Worm (Caenorhabditis elegans) whole organism, young adult: ENCODE results near the gene Y39A1A.20.

Source experiments
- B0019.2 ChIP-seq: fragments of 200-800 bp; sonication (Bioruptor generic); conservative IDR thresholded peaks from 2 replicates; pipeline ENCODE4 v1.3.6; 2022; ENCODE audit warnings: missing genetic modification reagents, missing genetic modification characterization, missing compliant biosample characterization
- B0035.1 ChIP-seq: sonication (generic microtip); optimal IDR thresholded peaks from 2 replicates; lab custom pipeline; 2016; ENCODE audit warnings: missing genetic modification characterization, mild to moderate bottlenecking, missing compliant biosample characterization, missing genotype, missing genetic modification reagents
- C17E4.6 ChIP-seq: fragments of 200-800 bp; sonication (Bioruptor generic); IDR thresholded peaks from 2 replicates; pipeline ENCODE4 v1.3.6; 2022; ENCODE audit warnings: missing genetic modification reagents, missing genetic modification characterization, missing compliant biosample characterization
- D2030.7 ChIP-seq: fragments of 200-800 bp; sonication (Bioruptor generic); IDR thresholded peaks from 2 replicates; pipeline ENCODE4 v1.3.6; 2022; ENCODE audit warnings: missing genetic modification reagents, missing genetic modification characterization, missing compliant biosample characterization
- F10E7.11 ChIP-seq: sonication (generic microtip); optimal IDR thresholded peaks from 2 replicates; lab custom pipeline; 2017; ENCODE audit warnings: mild to moderate bottlenecking, missing genetic modification characterization, moderate library complexity, missing compliant biosample characterization
- F39B2.1 ChIP-seq: fragments of 200-800 bp; sonication (Bioruptor generic); IDR thresholded peaks from 2 replicates; pipeline ENCODE4 v1.3.6; 2022; ENCODE audit warnings: missing genetic modification reagents, missing genetic modification characterization, missing compliant biosample characterization
- F49E8.2 ChIP-seq: sonication (generic microtip); optimal IDR thresholded peaks from 3 replicates; lab custom pipeline; 2017; ENCODE audit warnings: missing genetic modification characterization, mild to moderate bottlenecking, missing compliant biosample characterization, antibody characterized with exemption, moderate library complexity; ENCODE audit not compliant: insufficient read depth
- F52B5.7 ChIP-seq: sonication (generic microtip); optimal IDR thresholded peaks from 2 replicates; lab custom pipeline; 2016; ENCODE audit warnings: mild to moderate bottlenecking, missing genetic modification characterization, missing compliant biosample characterization
- K11D2.4 ChIP-seq: fragments of 200-800 bp; sonication (Bioruptor generic); IDR thresholded peaks from 2 replicates; pipeline ENCODE4 v1.3.6; 2022; ENCODE audit warnings: missing genetic modification reagents, missing genetic modification characterization, missing compliant biosample characterization
- T07F8.4 ChIP-seq: sonication (generic microtip); optimal IDR thresholded peaks from 2 replicates; lab custom pipeline; 2016; ENCODE audit warnings: mild to moderate bottlenecking, missing genetic modification characterization, moderate library complexity, missing compliant biosample characterization
- Y53F4B.3 ChIP-seq: fragments of 200-800 bp; sonication (Bioruptor generic); IDR thresholded peaks from 2 replicates; pipeline ENCODE4 v1.3.6; 2022; ENCODE audit warnings: missing genetic modification reagents, missing genetic modification characterization, missing compliant biosample characterization
- Y95B8A.8 ChIP-seq: fragments of 200-800 bp; sonication (Bioruptor generic); IDR thresholded peaks from 2 replicates; pipeline ENCODE4 v1.3.6; 2022; ENCODE audit warnings: missing genetic modification reagents, missing genetic modification characterization, missing compliant biosample characterization
- ama-1 ChIP-seq, 3 experiments: fragments of 150-350 bp in 1 of 3; sonication (generic microtip) in 2 of 3; optimal IDR thresholded peaks; 2 replicates each; lab custom pipeline; 2014 to 2018; ENCODE audit warnings: missing biosample characterization in 2 of 3, missing genetic modification characterization in 2 of 3, missing genetic modification reagents in 2 of 3
- aptf-2 ChIP-seq: fragments of 200-800 bp; sonication (Bioruptor generic); conservative IDR thresholded peaks from 2 replicates; pipeline ENCODE4 v1.3.6; 2022; ENCODE audit warnings: missing genetic modification reagents, missing genetic modification characterization, missing compliant biosample characterization
- attf-6 ChIP-seq: fragments of 200-800 bp; sonication (Bioruptor generic); IDR thresholded peaks from 2 replicates; pipeline ENCODE4 v1.3.6; 2022; ENCODE audit warnings: missing genetic modification reagents, missing genetic modification characterization, missing compliant biosample characterization
- bed-2 ChIP-seq: fragments of 200-800 bp; sonication (Bioruptor generic); IDR thresholded peaks from 2 replicates; pipeline ENCODE4 v1.3.6; 2022; ENCODE audit warnings: missing genetic modification reagents, missing genetic modification characterization, missing compliant biosample characterization
- ccch-3 ChIP-seq: fragments of 200-800 bp; sonication (Bioruptor generic); optimal IDR thresholded peaks from 2 replicates; lab custom pipeline; 2018; ENCODE audit warnings: mild to moderate bottlenecking, missing genetic modification characterization, missing compliant biosample characterization
- cebp-2 ChIP-seq: fragments of 200-800 bp; sonication (Bioruptor generic); IDR thresholded peaks from 2 replicates; pipeline ENCODE4 v1.3.6; 2022; ENCODE audit warnings: missing genetic modification characterization, missing compliant biosample characterization
- ceh-100 ChIP-seq: fragments of 200-800 bp; sonication (Bioruptor generic); IDR thresholded peaks from 2 replicates; pipeline ENCODE4 v1.3.6; 2022; ENCODE audit warnings: missing genetic modification reagents, missing genetic modification characterization, missing compliant biosample characterization
- ceh-58 ChIP-seq: fragments of 200-800 bp; sonication (Bioruptor generic); IDR thresholded peaks from 2 replicates; pipeline ENCODE4 v1.3.6; 2022; ENCODE audit warnings: missing genetic modification characterization, missing compliant biosample characterization
- ceh-79 ChIP-seq: sonication (generic microtip); optimal IDR thresholded peaks from 2 replicates; lab custom pipeline; 2017; ENCODE audit warnings: mild to moderate bottlenecking, missing genetic modification characterization, missing compliant biosample characterization
- efl-1 ChIP-seq: fragments of 150-350 bp; optimal IDR thresholded peaks from 2 replicates; lab custom pipeline; 2014; ENCODE audit warnings: missing biosample characterization, missing genetic modification reagents, missing genetic modification characterization
- him-1 ChIP-seq: sonication (generic microtip); optimal IDR thresholded peaks from 2 replicates; lab custom pipeline; 2016; ENCODE audit warnings: missing genotype, missing genetic modification reagents, missing genetic modification characterization, missing compliant biosample characterization
- hsf-1 ChIP-seq: fragments of 200-800 bp; sonication (Bioruptor generic); IDR thresholded peaks from 2 replicates; pipeline ENCODE4 v1.3.6; 2022; ENCODE audit warnings: missing genetic modification reagents, missing genetic modification characterization, missing compliant biosample characterization
- lin-40 ChIP-seq: sonication (generic microtip); optimal IDR thresholded peaks from 2 replicates; lab custom pipeline; 2016; ENCODE audit warnings: missing genetic modification characterization, mild to moderate bottlenecking, missing compliant biosample characterization, missing genotype, missing genetic modification reagents
- lir-1 ChIP-seq: fragments of 200-800 bp; sonication (Bioruptor generic); conservative IDR thresholded peaks from 2 replicates; pipeline ENCODE4 v1.3.6; 2022; ENCODE audit warnings: missing genetic modification reagents, missing genetic modification characterization, missing compliant biosample characterization
- lsl-1 ChIP-seq: fragments of 200-800 bp; sonication (Bioruptor generic); optimal IDR thresholded peaks from 2 replicates; lab custom pipeline; 2018; ENCODE audit warnings: mild to moderate bottlenecking, missing genetic modification characterization, moderate library complexity, missing compliant biosample characterization
- lsy-27 ChIP-seq: sonication (generic microtip); optimal IDR thresholded peaks from 2 replicates; lab custom pipeline; 2017; ENCODE audit warnings: missing genetic modification characterization, mild to moderate bottlenecking, missing compliant biosample characterization, antibody characterized with exemption, missing genotype, borderline replicate concordance; ENCODE audit not compliant: insufficient read depth
- madf-10 ChIP-seq: sonication (generic microtip); optimal IDR thresholded peaks from 2 replicates; lab custom pipeline; 2016; ENCODE audit warnings: mild to moderate bottlenecking, missing genetic modification characterization, missing compliant biosample characterization
- madf-8 ChIP-seq: fragments of 200-800 bp; sonication (Bioruptor generic); conservative IDR thresholded peaks from 2 replicates; pipeline ENCODE4 v1.3.6; 2022; ENCODE audit warnings: missing genetic modification reagents, missing genetic modification characterization, missing compliant biosample characterization
- mcd-1 ChIP-seq: fragments of 200-800 bp; sonication (Bioruptor generic); IDR thresholded peaks from 2 replicates; pipeline ENCODE4 v1.3.6; 2022; ENCODE audit warnings: missing genetic modification reagents, missing genetic modification characterization, missing compliant biosample characterization
- nfya-1 ChIP-seq: sonication (generic microtip); optimal IDR thresholded peaks from 2 replicates; lab custom pipeline; 2017; ENCODE audit warnings: antibody characterized with exemption, missing compliant biosample characterization, missing genetic modification characterization, borderline replicate concordance; ENCODE audit not compliant: insufficient read depth
- nfya-2 ChIP-seq: fragments of 200-800 bp; sonication (Bioruptor generic); IDR thresholded peaks from 2 replicates; pipeline ENCODE4 v1.3.6; 2022; ENCODE audit warnings: missing genetic modification reagents, missing genetic modification characterization, missing compliant biosample characterization
- nhr-27 ChIP-seq: fragments of 200-800 bp; sonication (Bioruptor generic); optimal IDR thresholded peaks from 2 replicates; lab custom pipeline; 2018; ENCODE audit warnings: mild to moderate bottlenecking, missing genetic modification characterization, moderate library complexity, missing compliant biosample characterization
- pha-4 ChIP-seq: fragments of 150-350 bp; sonication (generic microtip); optimal IDR thresholded peaks from 2 replicates; lab custom pipeline; 2014; ENCODE audit warnings: missing biosample characterization, missing genetic modification reagents, missing genetic modification characterization
- sdz-38 ChIP-seq: sonication (generic microtip); optimal IDR thresholded peaks from 2 replicates; lab custom pipeline; 2016; ENCODE audit warnings: missing genotype, missing genetic modification characterization, missing compliant biosample characterization
- sea-2 ChIP-seq: fragments of 200-800 bp; sonication (Bioruptor generic); IDR thresholded peaks from 2 replicates; pipeline ENCODE4 v1.3.6; 2022; ENCODE audit warnings: missing genetic modification characterization, missing compliant biosample characterization
- snpc-4 ChIP-seq, 5 experiments: fragments of 150-350 bp in 1 of 5; sonication (generic microtip) in 4 of 5; optimal IDR thresholded peaks; 2 replicates each; lab custom pipeline; 2014 to 2018; ENCODE audit warnings: missing genetic modification characterization in 5 of 5, missing biosample characterization in 3 of 5, antibody characterized with exemption in 2 of 5, mild to moderate bottlenecking in 2 of 5, missing compliant biosample characterization in 2 of 5, missing genotype in 2 of 5, moderate library complexity in 2 of 5, missing genetic modification reagents in 1 of 5
- somi-1 ChIP-seq: fragments of 200-800 bp; sonication (Bioruptor generic); optimal IDR thresholded peaks from 2 replicates; lab custom pipeline; 2018; ENCODE audit warnings: mild to moderate bottlenecking, missing genetic modification characterization, missing compliant biosample characterization
- tbp1 ChIP-seq: fragments of 200-800 bp; sonication (Bioruptor generic); optimal IDR thresholded peaks from 2 replicates; lab custom pipeline; 2018; ENCODE audit warnings: mild to moderate bottlenecking, missing genetic modification characterization, missing compliant biosample characterization
- tlf-1 ChIP-seq: fragments of 200-800 bp; sonication (Bioruptor generic); optimal IDR thresholded peaks from 2 replicates; lab custom pipeline; 2018; ENCODE audit warnings: mild to moderate bottlenecking, missing genetic modification characterization, missing compliant biosample characterization
- unc-130 ChIP-seq: sonication (generic microtip); optimal IDR thresholded peaks from 2 replicates; lab custom pipeline; 2016; ENCODE audit warnings: missing genetic modification reagents, missing genetic modification characterization, missing compliant biosample characterization
- zim-3 ChIP-seq: sonication (generic microtip); optimal IDR thresholded peaks from 2 replicates; lab custom pipeline; 2017; ENCODE audit warnings: mild to moderate bottlenecking, missing genetic modification characterization, moderate library complexity, missing compliant biosample characterization
- ztf-22 ChIP-seq: fragments of 200-800 bp; sonication (Bioruptor generic); optimal IDR thresholded peaks from 2 replicates; lab custom pipeline; 2018; ENCODE audit warnings: mild to moderate bottlenecking, missing genetic modification characterization, moderate library complexity, missing compliant biosample characterization
- ztf-25 ChIP-seq: fragments of 200-800 bp; sonication (Bioruptor generic); IDR thresholded peaks from 2 replicates; pipeline ENCODE4 v1.3.6; 2022; ENCODE audit warnings: missing genetic modification reagents, missing genetic modification characterization, missing compliant biosample characterization

The Y39A1A.20 gene

DNA sequence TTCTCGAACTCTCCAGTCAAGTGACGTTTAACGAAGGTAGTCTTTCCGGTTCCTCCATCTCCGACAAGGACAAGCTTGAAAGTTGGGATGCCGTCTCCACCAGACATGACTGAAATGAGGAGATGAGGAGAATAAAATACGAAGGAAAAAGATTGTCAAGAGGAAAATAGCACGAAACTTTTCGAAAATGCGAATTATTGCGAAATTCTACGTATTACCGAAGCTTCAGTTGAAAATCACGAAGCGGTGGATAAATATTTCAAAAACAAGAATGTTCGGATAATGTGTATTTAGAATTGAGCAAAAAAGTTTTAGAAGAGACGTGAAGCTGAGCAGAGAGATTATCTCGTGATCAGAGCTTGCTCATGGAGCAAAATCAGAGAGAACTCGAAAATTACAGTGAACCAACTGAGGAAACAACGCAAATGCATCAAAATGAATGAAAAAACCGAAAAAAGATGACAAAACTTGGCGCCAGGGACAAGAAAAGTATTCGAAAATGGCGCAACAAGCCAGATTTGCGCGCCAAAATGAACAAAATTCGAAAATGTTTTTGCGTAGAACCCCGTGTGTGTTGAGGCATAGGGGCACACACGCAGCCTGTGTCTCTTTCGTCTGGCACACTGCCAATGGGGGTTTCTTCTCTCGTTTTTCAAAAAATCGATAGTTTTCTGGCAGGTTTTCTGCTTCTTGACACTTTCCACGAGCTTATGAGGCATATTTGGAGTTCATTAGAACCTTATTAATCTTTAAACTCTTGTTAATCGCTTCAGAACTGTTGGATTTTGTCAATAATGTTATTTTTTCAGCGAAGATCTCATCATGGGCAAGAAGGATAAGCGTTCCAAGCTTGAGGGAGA is 47.5 kb upstream of the Y39A1A.20 start, which contains the start of the genes ran-1 and dkc-1 (continued):
- TF ChIP-seq ztf-25 (GFP tag; lab: Robert Waterston, UW) (no peak), F49E8.2 (tag; lab: Kevin White, UChicago) (peak; percentile 84), ceh-58 (GFP tag; lab: Robert Waterston, UW) (no peak), T07F8.4 (no peak), F39B2.1 (no peak), lir-1 (0 out of 2 replicates have a peak, but pooled peaks have one; percentile 29), K11D2.4 (GFP tag; lab: Robert Waterston, UW) (no peak), ceh-100 (GFP tag; lab: Robert Waterston, UW) (peak; percentile 53), tbp1 (GFP tag; lab: Kevin White, UChicago) (peak; percentile 65), madf-10 (tag; lab: Kevin White, UChicago) (no peak), snpc-4 (GFP tag; optimal IDR thresholded peaks at IDR 0.05; lab: Kevin White, UChicago) (peak; percentile 35), snpc-4 (tag; optimal IDR thresholded peaks at IDR 0.05; lab: Kevin White, UChicago) (peak; percentile 31 to 52 (median 38)), madf-8 (GFP tag; lab: Robert Waterston, UW) (peak; percentile 94), nfya-2 (GFP tag; lab: Robert Waterston, UW) (no peak), somi-1 (GFP tag; lab: Kevin White, UChicago) (no peak), ztf-22 (GFP tag; lab: Kevin White, UChicago) (no peak), nhr-27 (tag; lab: Kevin White, UChicago) (no peak), B0035.1 (tag; lab: Kevin White, UChicago) (no peak), D2030.7 (GFP tag; lab: Robert Waterston, UW) (peak; percentile 95), Y53F4B.3 (GFP tag; lab: Robert Waterston, UW) (no peak), lin-40 (peak; percentile 51), F10E7.11 (tag; lab: Kevin White, UChicago) (no peak), sea-2 (GFP tag; lab: Robert Waterston, UW) (no peak), Y95B8A.8 (peak; percentile 84; the same call in 1 of the 2 replicates), C17E4.6 (GFP tag; lab: Robert Waterston, UW) (peak; percentile 87), lsl-1 (GFP tag; lab: Kevin White, UChicago) (peak; percentile 80), hsf-1 (GFP tag; lab: Robert Waterston, UW) (peak; percentile 84), attf-6 (GFP tag; lab: Robert Waterston, UW) (no peak), bed-2 (GFP tag; lab: Robert Waterston, UW) (no peak), him-1 (tag; lab: Kevin White, UChicago) (no peak), sdz-38 (tag; lab: Kevin White, UChicago) (no peak), mcd-1 (GFP tag; lab: Robert Waterston, UW) (peak; percentile 82), unc-130 (GFP tag; lab: Kevin White, UChicago) (peak; percentile 81), B0019.2 (GFP tag; lab: Robert Waterston, UW) (peak; percentile 86), ama-1 (optimal IDR thresholded peaks at IDR 0.05; lab: Kevin White, UChicago) (no peak), ama-1 (GFP tag; optimal IDR thresholded peaks at IDR 0.05; lab: Kevin White, UChicago) (no peak), efl-1 (GFP tag; lab: Kevin White, UChicago) (peak; percentile 98), lsy-27 (tag; lab: Kevin White, UChicago) (no peak), ceh-79 (tag; lab: Kevin White, UChicago) (no peak), ccch-3 (no peak), aptf-2 (GFP tag; lab: Robert Waterston, UW) (0 out of 2 replicates have a peak, but pooled peaks have one; percentile 60), zim-3 (tag; lab: Kevin White, UChicago) (no peak), pha-4 (tag; lab: Kevin White, UChicago) (peak; percentile 13), tlf-1 (GFP tag; lab: Kevin White, UChicago) (peak; percentile 92), nfya-1 (tag; lab: Kevin White, UChicago) (no peak), F52B5.7 (tag; lab: Kevin White, UChicago) (no peak), cebp-2 (GFP tag; lab: Robert Waterston, UW) (no peak)
